Worm (Caenorhabditis elegans): ENCODE results near the gene idpb-4.

Gene idpb-4

ce11 chrII:8714913-8715447, 22.4 kb downstream of the idpb-4 start, which contains the start of the genes rab-21 and T01B7.13:
Gene rab-21 (minus strand): TSS chrII:8715013.
Gene T01B7.13 (plus strand): TSS chrII:8715397.
- no peak for TF ChIP-seq mep-1 (tag; optimal IDR thresholded peaks at IDR 0.05)

ce11 chrII:8710317-8710716, 27.0 kb downstream of the idpb-4 start, which contains the start of gene srg-15:
Gene srg-15 (minus strand): TSS chrII:8710417.
- TF ChIP-seq nhr-237 (tag; optimal IDR thresholded peaks at IDR 0.05) (no peak), grh-1 (GFP tag; IDR thresholded peaks at IDR 0.05) (no peak), zag-1 (tag; optimal IDR thresholded peaks at IDR 0.05) (no peak), nhr-71 (tag; optimal IDR thresholded peaks at IDR 0.05) (peak; percentile 26), tlp-1 (tag; optimal IDR thresholded peaks at IDR 0.05) (no peak), pag-3 (tag; optimal IDR thresholded peaks at IDR 0.05; ENCODE audit: borderline replicate concordance, insufficient read depth) (no peak), elt-2 (tag; optimal IDR thresholded peaks at IDR 0.05) (no peak), nhr-47 (tag; optimal IDR thresholded peaks at IDR 0.05) (peak; percentile 25), fkh-8 (tag; optimal IDR thresholded peaks at IDR 0.05) (peak; percentile 56)

- no peak for TF ChIP-seq C34B4.2 (tag; optimal IDR thresholded peaks at IDR 0.05)
- TF ChIP-seq xbp-1 (tag; optimal IDR thresholded peaks at IDR 0.05), result no peak
- TF ChIP-seq nhr-28 (tag; optimal IDR thresholded peaks at IDR 0.05), result no peak
- no peak for TF ChIP-seq ztf-11 (tag; optimal IDR thresholded peaks at IDR 0.05)
- peak; percentile 14 for TF ChIP-seq nhr-20 (tag; optimal IDR thresholded peaks at IDR 0.05)
- TF ChIP-seq dpl-1 (GFP tag; optimal IDR thresholded peaks at IDR 0.05), result no peak
- TF ChIP-seq ama-1 (optimal IDR thresholded peaks at IDR 0.05), result no peak
- TF ChIP-seq fkh-8 (tag; optimal IDR thresholded peaks at IDR 0.05), result no peak
- TF ChIP-seq ceh-8 (GFP tag; optimal IDR thresholded peaks at IDR 0.05), result no peak
- no peak for TF ChIP-seq C04F5.9 (tag; optimal IDR thresholded peaks at IDR 0.05)
- no peak for TF ChIP-seq lin-15B (tag; optimal IDR thresholded peaks at IDR 0.05)
- no peak for TF ChIP-seq tlp-1 (tag; optimal IDR thresholded peaks at IDR 0.05)
- TF ChIP-seq lin-39 (tag; optimal IDR thresholded peaks at IDR 0.05), result peak; percentile 65
- no peak for TF ChIP-seq efl-1 (optimal IDR thresholded peaks at IDR 0.05)
- peak in 1 of 2 experiments; percentile 88 for TF ChIP-seq efl-1 (GFP tag; optimal IDR thresholded peaks at IDR 0.05 in 1 of 2)
- no peak for TF ChIP-seq unc-30 (tag; optimal IDR thresholded peaks at IDR 0.05)
- no peak for TF ChIP-seq Y116A8C.19 (tag; optimal IDR thresholded peaks at IDR 0.05; ENCODE audit: borderline replicate concordance)
- TF ChIP-seq jun-1 (tag; optimal IDR thresholded peaks at IDR 0.05), result no peak
- no peak for TF ChIP-seq grh-1 (GFP tag; IDR thresholded peaks at IDR 0.05)
- peak; percentile 78 for TF ChIP-seq rnt-1 (tag; optimal IDR thresholded peaks at IDR 0.05)
- no peak for TF ChIP-seq skn-1 (tag; optimal IDR thresholded peaks at IDR 0.05)
- TF ChIP-seq lin-14 (GFP tag; optimal IDR thresholded peaks at IDR 0.05), result peak; percentile 80
- TF ChIP-seq pax-3 (tag; optimal IDR thresholded peaks at IDR 0.05), result no peak
- no peak for TF ChIP-seq ets-5 (GFP tag; IDR thresholded peaks at IDR 0.05)
- TF ChIP-seq snu-23 (GFP tag; optimal IDR thresholded peaks at IDR 0.05), result peak; percentile 14
- no peak for TF ChIP-seq unc-62 (GFP tag; optimal IDR thresholded peaks at IDR 0.05)
- peak; percentile 20 to 50 for TF ChIP-seq lsy-2 (tag; optimal IDR thresholded peaks at IDR 0.05)
- peak; percentile 79 for TF ChIP-seq nhr-71 (tag; optimal IDR thresholded peaks at IDR 0.05)
- TF ChIP-seq vab-15 (tag; optimal IDR thresholded peaks at IDR 0.05), result no peak
- TF ChIP-seq C16A3.4 (tag; optimal IDR thresholded peaks at IDR 0.05), result no peak
- TF ChIP-seq nhr-77 (tag; optimal IDR thresholded peaks at IDR 0.05), result no peak
- no peak for TF ChIP-seq lir-3 (tag; optimal IDR thresholded peaks at IDR 0.05; ENCODE audit: poor library complexity)
- no peak for TF ChIP-seq snpc-4 (tag; optimal IDR thresholded peaks at IDR 0.05)
- TF ChIP-seq mef-2 (tag; optimal IDR thresholded peaks at IDR 0.05), result no peak
These were observed 30.3 kb downstream of the idpb-4 start, which contains the start of gene cup-16 for ce11 chrII:8707024-8707423. Gene cup-16 (plus strand): TSS chrII:8707155.
